Fruit fly (Drosophila melanogaster) whole organism, embryonic: Measurements from ENCODE around the gene CG4596.

Source experiments
- Bdp1 ChIP-seq: fragments of 200-800 bp; sonication (Bioruptor generic); optimal IDR thresholded peaks from 3 replicates; lab custom pipeline; 2016; ENCODE audit warnings: missing biosample characterization, missing genetic modification characterization
- CG10979 ChIP-seq: fragments of 200-800 bp; sonication (Bioruptor generic); optimal IDR thresholded peaks from 2 replicates; lab custom pipeline; 2018; ENCODE audit warnings: missing biosample characterization, mild to moderate bottlenecking, missing genetic modification characterization, moderate library complexity
- CG12391 ChIP-seq: fragments of 200-800 bp; sonication (Bioruptor generic); optimal IDR thresholded peaks from 3 replicates; lab custom pipeline; 2018; ENCODE audit warnings: missing biosample characterization, mild to moderate bottlenecking, missing genetic modification characterization, moderate library complexity
- CG12659 ChIP-seq: fragments of 200-800 bp; sonication (Bioruptor generic); optimal IDR thresholded peaks from 3 replicates; lab custom pipeline; 2017; ENCODE audit warnings: mild to moderate bottlenecking, missing biosample characterization, missing genetic modification reagents, missing genetic modification characterization
- CG13424 ChIP-seq: fragments of 200-800 bp; sonication (Bioruptor generic); optimal IDR thresholded peaks from 2 replicates; lab custom pipeline; 2019; ENCODE audit warnings: missing biosample characterization, mild to moderate bottlenecking, missing genetic modification characterization, moderate library complexity
- CG14965 ChIP-seq: fragments of 200-800 bp; sonication (Bioruptor generic); optimal IDR thresholded peaks from 2 replicates; lab custom pipeline; 2016; ENCODE audit warnings: missing biosample characterization, missing genetic modification characterization, borderline replicate concordance
- CG16863 ChIP-seq: fragments of 200-800 bp; sonication (Bioruptor generic); optimal IDR thresholded peaks from 3 replicates; lab custom pipeline; 2016; ENCODE audit warnings: missing biosample characterization, missing genetic modification characterization
- CG2129 ChIP-seq: fragments of 200-800 bp; sonication (Bioruptor generic); IDR thresholded peaks from 2 replicates; pipeline ENCODE4 v1.3.6; 2022; ENCODE audit warnings: missing biosample characterization, missing genetic modification characterization; ENCODE audit not compliant: partially characterized antibody
- CG2889 ChIP-seq: fragments of 200-800 bp; sonication (Bioruptor generic); IDR thresholded peaks from 3 replicates; pipeline ENCODE4 v1.3.6; 2022; ENCODE audit warnings: missing biosample characterization, missing genetic modification characterization
- CG30431 ChIP-seq: fragments of 200-800 bp; sonication (Bioruptor generic); optimal IDR thresholded peaks from 2 replicates; lab custom pipeline; 2017; ENCODE audit warnings: missing biosample characterization, missing genetic modification characterization
- CG33557 ChIP-seq: fragments of 200-800 bp; sonication (Bioruptor generic); optimal IDR thresholded peaks from 2 replicates; lab custom pipeline; 2019; ENCODE audit warnings: missing biosample characterization, mild to moderate bottlenecking, missing genetic modification characterization, moderate library complexity
- CG3995 ChIP-seq: fragments of 200-800 bp; sonication (Bioruptor generic); optimal IDR thresholded peaks from 3 replicates; lab custom pipeline; 2016; ENCODE audit warnings: missing biosample characterization, missing genetic modification characterization
- CG42726 ChIP-seq: fragments of 200-800 bp; sonication (Bioruptor generic); IDR thresholded peaks from 2 replicates; pipeline ENCODE4 v1.3.6; 2022; ENCODE audit warnings: missing biosample characterization, missing genetic modification characterization; ENCODE audit not compliant: partially characterized antibody
- CG4328 ChIP-seq: fragments of 200-800 bp; sonication (Bioruptor generic); optimal IDR thresholded peaks from 3 replicates; lab custom pipeline; 2017; ENCODE audit warnings: missing biosample characterization, missing genetic modification reagents, missing genetic modification characterization
- CG6654 ChIP-seq: fragments of 200-800 bp; sonication (Bioruptor generic); optimal IDR thresholded peaks from 2 replicates; lab custom pipeline; 2017; ENCODE audit warnings: missing biosample characterization, mild to moderate bottlenecking, missing genetic modification characterization
- CG6813 ChIP-seq: fragments of 200-800 bp; sonication (Bioruptor generic); optimal IDR thresholded peaks from 2 replicates; lab custom pipeline; 2017; ENCODE audit warnings: missing biosample characterization, missing genetic modification characterization, mild to moderate bottlenecking, moderate library complexity, missing genetic modification reagents
- CG7745 ChIP-seq: fragments of 200-800 bp; sonication (Bioruptor generic); optimal IDR thresholded peaks from 2 replicates; lab custom pipeline; 2018; ENCODE audit warnings: missing biosample characterization, mild to moderate bottlenecking, missing genetic modification characterization, moderate library complexity
- CG8388 ChIP-seq: fragments of 200-800 bp; sonication (Bioruptor generic); optimal IDR thresholded peaks from 2 replicates; lab custom pipeline; 2019; ENCODE audit warnings: missing biosample characterization, mild to moderate bottlenecking, missing genetic modification characterization, moderate library complexity
- Doc2 ChIP-seq: fragments of 200-800 bp; sonication (Bioruptor generic); IDR thresholded peaks from 2 replicates; pipeline ENCODE4 v1.3.6; 2022; ENCODE audit warnings: missing biosample characterization, missing genetic modification characterization
- HLHmδ ChIP-seq: fragments of 200-800 bp; sonication (Bioruptor generic); optimal IDR thresholded peaks from 2 replicates; lab custom pipeline; 2018; ENCODE audit warnings: missing biosample characterization, mild to moderate bottlenecking, missing genetic modification characterization, moderate library complexity
- HmgD ChIP-seq: fragments of 200-800 bp; sonication (Bioruptor generic); optimal IDR thresholded peaks from 3 replicates; lab custom pipeline; 2016; ENCODE audit warnings: missing biosample characterization, missing genetic modification characterization
- Hr39 ChIP-seq: fragments of >200 bp; optimal IDR thresholded peaks from 2 replicates; lab custom pipeline; 2017
- MESR4 ChIP-seq: fragments of 200-800 bp; sonication (Bioruptor generic); optimal IDR thresholded peaks from 2 replicates; lab custom pipeline; 2018; ENCODE audit warnings: missing biosample characterization, mild to moderate bottlenecking, missing genetic modification characterization, moderate library complexity
- Max ChIP-seq: fragments of 200-800 bp; sonication (Bioruptor generic); optimal IDR thresholded peaks from 2 replicates; lab custom pipeline; 2016; ENCODE audit warnings: missing biosample characterization, mild to moderate bottlenecking, missing genetic modification characterization
- Myb ChIP-seq: fragments of 200-800 bp; sonication (Bioruptor generic); optimal IDR thresholded peaks from 2 replicates; lab custom pipeline; 2016; ENCODE audit warnings: missing biosample characterization, missing genetic modification characterization
- Nf-YC ChIP-seq: fragments of 200-800 bp; optimal IDR thresholded peaks from 3 replicates; lab custom pipeline; 2019; ENCODE audit warnings: missing biosample characterization, mild to moderate bottlenecking, missing genetic modification characterization, moderate library complexity
- Oli ChIP-seq: fragments of 200-800 bp; sonication (Bioruptor generic); optimal IDR thresholded peaks from 2 replicates; lab custom pipeline; 2018; ENCODE audit warnings: missing biosample characterization, mild to moderate bottlenecking, missing genetic modification characterization, moderate library complexity
- Sin3A ChIP-seq: fragments of >200 bp; optimal IDR thresholded peaks from 2 replicates; lab custom pipeline; 2018
- ato ChIP-seq: fragments of 200-800 bp; sonication (Bioruptor generic); IDR thresholded peaks from 2 replicates; pipeline ENCODE4 v1.3.6; 2022; ENCODE audit warnings: missing biosample characterization, missing genetic modification characterization; ENCODE audit not compliant: partially characterized antibody
- bigmax ChIP-seq: fragments of 200-800 bp; sonication (Bioruptor generic); optimal IDR thresholded peaks from 2 replicates; lab custom pipeline; 2018; ENCODE audit warnings: missing biosample characterization, mild to moderate bottlenecking, missing genetic modification characterization
- bowl ChIP-seq: fragments of 200-800 bp; sonication (Bioruptor generic); IDR thresholded peaks from 2 replicates; pipeline ENCODE4 v1.3.6; 2022; ENCODE audit warnings: missing biosample characterization, missing genetic modification characterization
- cad ChIP-seq: fragments of >200 bp; optimal IDR thresholded peaks from 2 replicates; lab custom pipeline; 2017; ENCODE audit warnings: missing biosample characterization, missing genetic modification characterization
- cg ChIP-seq: fragments of 200-800 bp; sonication (Bioruptor generic); optimal IDR thresholded peaks from 3 replicates; lab custom pipeline; 2019; ENCODE audit warnings: missing biosample characterization, mild to moderate bottlenecking, missing genetic modification characterization, moderate library complexity
- esg ChIP-seq: fragments of 200-800 bp; sonication (Bioruptor generic); conservative IDR thresholded peaks from 2 replicates; pipeline ENCODE4 v1.3.6; 2022; ENCODE audit warnings: missing biosample characterization, missing genetic modification characterization
- ewg ChIP-seq: fragments of 200-800 bp; sonication (Bioruptor generic); optimal IDR thresholded peaks from 3 replicates; lab custom pipeline; 2017; ENCODE audit warnings: mild to moderate bottlenecking, missing biosample characterization, missing genetic modification reagents, missing genetic modification characterization
- fd96Cb ChIP-seq: fragments of 200-800 bp; sonication (Bioruptor generic); optimal IDR thresholded peaks from 2 replicates; lab custom pipeline; 2018; ENCODE audit warnings: missing biosample characterization, mild to moderate bottlenecking, missing genetic modification characterization, moderate library complexity
- gcm2 ChIP-seq: fragments of 200-800 bp; sonication (Bioruptor generic); optimal IDR thresholded peaks from 2 replicates; lab custom pipeline; 2016; ENCODE audit warnings: missing biosample characterization, missing genetic modification characterization
- gem ChIP-seq: fragments of 200-800 bp; sonication (Bioruptor generic); optimal IDR thresholded peaks from 2 replicates; lab custom pipeline; 2019; ENCODE audit warnings: missing biosample characterization, mild to moderate bottlenecking, missing genetic modification characterization, moderate library complexity
- lbe ChIP-seq: fragments of 200-800 bp; sonication (Bioruptor generic); optimal IDR thresholded peaks from 2 replicates; lab custom pipeline; 2016; ENCODE audit warnings: missing biosample characterization, mild to moderate bottlenecking, missing genetic modification characterization
- lov ChIP-seq, 2 experiments: fragments of 200-800 bp in 1 of 2; fragments of >200 bp in 1 of 2; sonication (Bioruptor generic) in 1 of 2; IDR thresholded peaks in 1 of 2; optimal IDR thresholded peaks in 1 of 2; 2 replicates in 1 of 2; 3 replicates in 1 of 2; pipeline versions ENCODE4 v1.3.6 to Lab custom; 2017 to 2022; ENCODE audit warnings: missing biosample characterization in 1 of 2, missing genetic modification characterization in 1 of 2
- odd ChIP-seq: fragments of 200-800 bp; sonication (Bioruptor generic); optimal IDR thresholded peaks from 2 replicates; lab custom pipeline; 2017; ENCODE audit warnings: missing biosample characterization, mild to moderate bottlenecking, missing genetic modification characterization
- org-1 ChIP-seq: fragments of 200-800 bp; sonication (Bioruptor generic); optimal IDR thresholded peaks from 2 replicates; lab custom pipeline; 2017; ENCODE audit warnings: missing biosample characterization, missing genetic modification characterization
- pb ChIP-seq: fragments of 200-800 bp; sonication (Bioruptor generic); optimal IDR thresholded peaks from 3 replicates; lab custom pipeline; 2016; ENCODE audit warnings: missing biosample characterization, missing genetic modification characterization
- pfk ChIP-seq: fragments of 200-800 bp; sonication (Bioruptor generic); optimal IDR thresholded peaks from 2 replicates; lab custom pipeline; 2018; ENCODE audit warnings: missing biosample characterization, mild to moderate bottlenecking, missing genetic modification characterization, moderate library complexity
- ro ChIP-seq: fragments of 200-800 bp; sonication (Bioruptor generic); IDR thresholded peaks from 2 replicates; pipeline ENCODE4 v1.3.6; 2022; ENCODE audit warnings: missing biosample characterization, missing genetic modification characterization
- sens ChIP-seq: fragments of 200-800 bp; sonication (Bioruptor generic); peaks from one replicate; lab custom pipeline; 2016; ENCODE audit warnings: missing biosample characterization, missing genetic modification characterization
- sim ChIP-seq: fragments of 200-800 bp; sonication (Bioruptor generic); IDR thresholded peaks from 2 replicates; pipeline ENCODE4 v1.3.6; 2022; ENCODE audit warnings: missing biosample characterization, missing genetic modification characterization
- slbo ChIP-seq: fragments of 200-800 bp; sonication (Bioruptor generic); IDR thresholded peaks from 2 replicates; pipeline ENCODE4 v1.3.6; 2022; ENCODE audit warnings: missing biosample characterization, missing genetic modification characterization
- stwl ChIP-seq: fragments of 200-800 bp; sonication (Bioruptor generic); optimal IDR thresholded peaks from 3 replicates; lab custom pipeline; 2018; ENCODE audit warnings: missing biosample characterization, mild to moderate bottlenecking, missing genetic modification characterization, moderate library complexity

Gene CG4596

DNA sequence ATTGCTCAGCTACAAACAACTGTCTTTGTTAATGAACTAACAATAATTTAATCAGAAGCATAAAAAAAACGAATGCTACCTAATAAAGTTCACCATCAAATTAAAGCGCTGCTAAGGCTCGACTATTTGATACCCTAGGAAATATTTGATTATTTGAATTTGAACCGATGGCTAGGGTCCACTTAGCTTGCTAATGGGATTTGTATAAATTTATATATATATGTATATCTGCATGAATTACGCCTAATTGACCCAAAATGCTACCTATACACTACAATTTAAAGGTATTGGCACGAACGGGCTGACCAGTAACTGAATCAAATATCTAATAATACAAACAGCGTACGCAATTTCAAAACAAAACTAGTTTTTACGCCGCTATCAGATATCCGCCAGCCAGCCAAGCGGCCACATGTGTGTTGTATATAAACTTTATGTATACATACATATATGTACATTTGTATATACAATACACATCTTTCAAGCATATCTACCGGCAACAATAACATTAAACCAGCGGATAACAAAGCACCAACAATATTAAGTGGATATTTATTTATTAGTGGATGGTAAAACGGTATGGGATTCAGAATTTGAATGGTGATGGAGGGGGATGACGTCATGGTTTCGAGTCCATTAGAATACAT, 11.3 kb downstream of the CG4596 start (continued):
- TF ChIP-seq ato (GFP tag; lab: Robert Waterston, UW), result no peak
- TF ChIP-seq gem, result peak; percentile 83
- TF ChIP-seq MESR4 (GFP tag; lab: Kevin White, UChicago), result no peak
- peak; percentile 76 for TF ChIP-seq CG13424 (tag; lab: Kevin White, UChicago)
- peak; percentile 58 for TF ChIP-seq fd96Cb (tag; lab: Kevin White, UChicago)
- no peak for TF ChIP-seq Hr39
- TF ChIP-seq Bdp1, result no peak
- TF ChIP-seq pb (GFP tag; lab: Kevin White, UChicago), result no peak
- TF ChIP-seq CG7745 (tag; lab: Kevin White, UChicago), result no peak
- TF ChIP-seq org-1 (GFP tag; lab: Kevin White, UChicago), result peak; percentile 14
- peak; percentile 3 for TF ChIP-seq cg
- no peak for TF ChIP-seq cad
- peak; percentile 56 for TF ChIP-seq CG6813 (GFP tag; lab: Kevin White, UChicago)
- TF ChIP-seq CG33557, result no peak
- no peak for TF ChIP-seq bigmax (GFP tag; lab: Kevin White, UChicago)
- TF ChIP-seq Nf-YC (tag; lab: Kevin White, UChicago), result peak; percentile 49
- TF ChIP-seq Doc2 (GFP tag; lab: Robert Waterston, UW), result peak; percentile 46
- no peak for TF ChIP-seq ewg (GFP tag; lab: Kevin White, UChicago)
- peak; percentile 56 for TF ChIP-seq Oli
- TF ChIP-seq gcm2 (GFP tag; lab: Kevin White, UChicago), result no peak
- no peak for TF ChIP-seq pfk (GFP tag; lab: Kevin White, UChicago)
- TF ChIP-seq odd (GFP tag; lab: Kevin White, UChicago), result peak; percentile 45
- TF ChIP-seq CG42726 (GFP tag; lab: Robert Waterston, UW), result no peak
- TF ChIP-seq stwl, result no peak
- peak; percentile 22 for TF ChIP-seq Max (GFP tag; lab: Kevin White, UChicago)
- TF ChIP-seq CG4328 (GFP tag; lab: Kevin White, UChicago), result no peak
- TF ChIP-seq CG14965 (GFP tag; lab: Kevin White, UChicago), result no peak
- TF ChIP-seq esg (GFP tag; lab: Robert Waterston, UW), result peak; percentile 64
- TF ChIP-seq CG12391 (tag; lab: Kevin White, UChicago), result peak; percentile 60
- peak; percentile 81 for TF ChIP-seq slbo (GFP tag; lab: Robert Waterston, UW)
- TF ChIP-seq lov (optimal IDR thresholded peaks at IDR 0.05; lab: Kevin White, UChicago), result no peak
- peak; percentile 72; the same call in 2 of the 3 replicates for TF ChIP-seq lov (GFP tag; IDR thresholded peaks at IDR 0.05; lab: Robert Waterston, UW)
- TF ChIP-seq lbe (GFP tag; lab: Kevin White, UChicago), result no peak
- peak; percentile 53; the same call in 1 of the 3 replicates for TF ChIP-seq CG2889 (GFP tag; lab: Robert Waterston, UW)
- no peak for TF ChIP-seq CG30431 (GFP tag; lab: Kevin White, UChicago)
- TF ChIP-seq CG3995 (GFP tag; lab: Kevin White, UChicago), result peak; percentile 24
- no peak for TF ChIP-seq HmgD
- TF ChIP-seq CG16863 (GFP tag; lab: Kevin White, UChicago), result no peak
- no peak for TF ChIP-seq Sin3A
- no peak for TF ChIP-seq HLHmδ (GFP tag; lab: Kevin White, UChicago)
- TF ChIP-seq CG12659, result peak; percentile 65
- peak; percentile 78 for TF ChIP-seq sens (GFP tag; lab: Kevin White, UChicago)
- TF ChIP-seq Myb (GFP tag; lab: Kevin White, UChicago), result no peak
- no peak for TF ChIP-seq CG6654 (GFP tag; lab: Kevin White, UChicago)
- peak; percentile 40 for TF ChIP-seq ro (GFP tag; lab: Robert Waterston, UW)
- peak; percentile 64; the same call in 1 of the 2 replicates for TF ChIP-seq bowl (GFP tag; lab: Robert Waterston, UW)
- 0 out of 2 replicates have a peak, but pooled peaks have one; percentile 34 for TF ChIP-seq sim
- no peak for TF ChIP-seq CG2129
- peak; percentile 52 for TF ChIP-seq CG10979
- peak; percentile 34 for TF ChIP-seq CG8388
